Fruit fly (Drosophila melanogaster) whole organism: ENCODE measurements around the gene CG10804.

Source experiments
- CG8478 ChIP-seq: fragments of >200 bp; optimal IDR thresholded peaks from 2 replicates; lab custom pipeline; 2018; ENCODE audit warnings: inconsistent platforms
- Dll ChIP-seq: fragments of >200 bp; optimal IDR thresholded peaks from 2 replicates; lab custom pipeline; 2017
- EcR ChIP-seq, 2 experiments: fragments of >200 bp; optimal IDR thresholded peaks; 2 replicates each; lab custom pipeline; 2017; ENCODE audit warnings: missing biosample characterization in 2 of 2, missing genetic modification characterization in 2 of 2, missing genetic modification reagents in 2 of 2
- pan ChIP-seq: fragments of >200 bp; optimal IDR thresholded peaks from 2 replicates; lab custom pipeline; 2017
- psq ChIP-seq: fragments of >200 bp; optimal IDR thresholded peaks from 2 replicates; lab custom pipeline; 2017
- usp ChIP-seq: fragments of >200 bp; optimal IDR thresholded peaks from 2 replicates; lab custom pipeline; 2017; ENCODE audit warnings: missing biosample characterization, missing genetic modification characterization, mixed read lengths

dm6 chrX:3446650-3447049 lies 35.5 kb downstream of the CG10804 start:
- TF ChIP-seq Dll (lab: Kevin White, UChicago) (no peak), EcR (GFP tag; optimal IDR thresholded peaks at IDR 0.05; lab: Kevin White, UChicago) (no peak), CG8478 (no peak), psq (lab: Kevin White, UChicago) (no peak), pan (lab: Kevin White, UChicago) (no peak), usp (GFP tag; lab: Kevin White, UChicago) (no peak)
